Fruit fly (Drosophila melanogaster) whole organism, embryonic: ENCODE data around the gene RapGAP1.

ENCODE experiments used
- CG14860 ChIP-seq: fragments of 200-800 bp; sonication (Bioruptor generic); IDR thresholded peaks from 3 replicates; pipeline ENCODE4 v1.3.6; 2022; ENCODE audit warnings: missing biosample characterization, missing genetic modification characterization; ENCODE audit not compliant: partially characterized antibody
- Dp ChIP-seq: fragments of 200-800 bp; sonication (Bioruptor generic); optimal IDR thresholded peaks from 2 replicates; lab custom pipeline; 2018; ENCODE audit warnings: missing biosample characterization, mild to moderate bottlenecking, missing genetic modification characterization, moderate library complexity
- repo ChIP-seq: fragments of 200-800 bp; sonication (Bioruptor generic); optimal IDR thresholded peaks from 2 replicates; lab custom pipeline; 2016; ENCODE audit warnings: missing biosample characterization, missing genetic modification characterization

dm6 chr2L:7448371-7448770 is 130.4 kb downstream of the RapGAP1 start:
- TF ChIP-seq repo (GFP tag; lab: Kevin White, UChicago) (no peak), CG14860 (GFP tag; lab: Robert Waterston, UW) (no peak), Dp (GFP tag; lab: Kevin White, UChicago) (no peak)
